Fruit fly (Drosophila melanogaster) whole organism, prepupa: Measurements from ENCODE around the gene CG32681.
A peak's percentile ranks its signal among the peaks of the same experiment; 100 is the strongest.

Source experiments
- Blimp-1 ChIP-seq: fragments of 200-800 bp; sonication (Bioruptor generic); optimal IDR thresholded peaks from 3 replicates; lab custom pipeline; 2017; ENCODE audit warnings: missing biosample characterization, missing genetic modification characterization, mild to moderate bottlenecking, moderate library complexity, missing genetic modification reagents
- CG11294 ChIP-seq: fragments of 200-800 bp; sonication (Bioruptor generic); IDR thresholded peaks from 2 replicates; pipeline ENCODE4 v1.3.6; 2022; ENCODE audit warnings: missing biosample characterization, missing genetic modification characterization
- CG11762 ChIP-seq: fragments of 200-800 bp; sonication (Bioruptor generic); optimal IDR thresholded peaks from 3 replicates; lab custom pipeline; 2016; ENCODE audit warnings: missing biosample characterization, missing genetic modification characterization; ENCODE audit not compliant: insufficient read depth
- CG11902 ChIP-seq: fragments of 200-800 bp; sonication (Bioruptor generic); optimal IDR thresholded peaks from 3 replicates; lab custom pipeline; 2016; ENCODE audit warnings: missing biosample characterization, missing genetic modification characterization
- CG1621 ChIP-seq: fragments of 200-800 bp; sonication (Bioruptor generic); optimal IDR thresholded peaks from 3 replicates; lab custom pipeline; 2018; ENCODE audit warnings: missing biosample characterization, mild to moderate bottlenecking, missing genetic modification characterization
- CG16779 ChIP-seq: fragments of 200-800 bp; sonication (Bioruptor generic); optimal IDR thresholded peaks from 3 replicates; lab custom pipeline; 2017; ENCODE audit warnings: missing biosample characterization, mild to moderate bottlenecking, missing genetic modification characterization
- CG3032 ChIP-seq: fragments of 200-800 bp; optimal IDR thresholded peaks from 2 replicates; lab custom pipeline; 2019; ENCODE audit warnings: missing biosample characterization, mild to moderate bottlenecking, missing genetic modification characterization, moderate library complexity
- CG31627 ChIP-seq: fragments of 200-800 bp; sonication (Bioruptor generic); optimal IDR thresholded peaks from 3 replicates; lab custom pipeline; 2016; ENCODE audit warnings: missing biosample characterization, missing genetic modification characterization
- CG32006 ChIP-seq: fragments of 200-800 bp; sonication (Bioruptor generic); optimal IDR thresholded peaks from 3 replicates; lab custom pipeline; 2017; ENCODE audit warnings: missing biosample characterization, mild to moderate bottlenecking, missing genetic modification characterization
- CG34406 ChIP-seq: fragments of 200-800 bp; sonication (Bioruptor generic); optimal IDR thresholded peaks from 3 replicates; lab custom pipeline; 2016; ENCODE audit warnings: missing biosample characterization, missing genetic modification characterization
- CG3919 ChIP-seq: fragments of 200-800 bp; sonication (Bioruptor generic); optimal IDR thresholded peaks from 3 replicates; lab custom pipeline; 2016; ENCODE audit warnings: missing biosample characterization, missing genetic modification characterization
- CG4318 ChIP-seq: fragments of 200-800 bp; sonication (Bioruptor generic); optimal IDR thresholded peaks from 3 replicates; lab custom pipeline; 2017; ENCODE audit warnings: missing biosample characterization, mild to moderate bottlenecking, missing genetic modification characterization
- CG6163 ChIP-seq: fragments of 200-800 bp; sonication (Bioruptor generic); IDR thresholded peaks from 3 replicates; pipeline ENCODE4 v1.3.6; 2022; ENCODE audit warnings: missing biosample characterization, missing genetic modification characterization
- CG6276 ChIP-seq: fragments of 200-800 bp; sonication (Bioruptor generic); optimal IDR thresholded peaks from 2 replicates; lab custom pipeline; 2017; ENCODE audit warnings: missing biosample characterization, mild to moderate bottlenecking, missing genetic modification characterization
- CG6792 ChIP-seq: fragments of 200-800 bp; sonication (Bioruptor generic); optimal IDR thresholded peaks from 3 replicates; lab custom pipeline; 2016; ENCODE audit warnings: missing biosample characterization, missing genetic modification characterization
- CG6808 ChIP-seq: fragments of 200-800 bp; sonication (Bioruptor generic); optimal IDR thresholded peaks from 3 replicates; lab custom pipeline; 2017; ENCODE audit warnings: missing biosample characterization, missing genetic modification characterization, mild to moderate bottlenecking, moderate library complexity, missing genetic modification reagents
- CG6854 ChIP-seq: fragments of 200-800 bp; sonication (Bioruptor generic); optimal IDR thresholded peaks from 2 replicates; lab custom pipeline; 2017; ENCODE audit warnings: missing biosample characterization, mild to moderate bottlenecking, missing genetic modification characterization
- CG7368 ChIP-seq: fragments of 200-800 bp; sonication (Bioruptor generic); optimal IDR thresholded peaks from 3 replicates; lab custom pipeline; 2016; ENCODE audit warnings: missing biosample characterization, missing genetic modification characterization
- CG8119 ChIP-seq: fragments of 200-800 bp; sonication (Bioruptor generic); IDR thresholded peaks from 3 replicates; pipeline ENCODE4 v1.3.6; 2022; ENCODE audit warnings: missing biosample characterization, missing genetic modification characterization
- CG8319 ChIP-seq: fragments of 200-800 bp; sonication (Bioruptor generic); optimal IDR thresholded peaks from 3 replicates; lab custom pipeline; 2016; ENCODE audit warnings: missing biosample characterization, missing genetic modification characterization
- CG8632 ChIP-seq: fragments of 200-800 bp; sonication (Bioruptor generic); optimal IDR thresholded peaks from 3 replicates; lab custom pipeline; 2016; ENCODE audit warnings: missing biosample characterization, missing genetic modification characterization
- Eip78C ChIP-seq: fragments of 200-800 bp; sonication (Bioruptor generic); peaks from one replicate; lab custom pipeline; 2016; ENCODE audit warnings: missing biosample characterization, missing genetic modification characterization
- Ets21C ChIP-seq: fragments of 200-800 bp; sonication (Bioruptor generic); optimal IDR thresholded peaks from 3 replicates; lab custom pipeline; 2016; ENCODE audit warnings: missing biosample characterization, missing genetic modification characterization
- Ets96B ChIP-seq: fragments of 200-800 bp; optimal IDR thresholded peaks from 2 replicates; lab custom pipeline; 2019; ENCODE audit warnings: missing biosample characterization, mild to moderate bottlenecking, missing genetic modification characterization, moderate library complexity
- Hr39 ChIP-seq: fragments of 200-800 bp; sonication (Bioruptor generic); optimal IDR thresholded peaks from 2 replicates; lab custom pipeline; 2016; ENCODE audit warnings: missing biosample characterization, missing genetic modification characterization
- Hr4 ChIP-seq: fragments of 200-800 bp; sonication (Bioruptor generic); optimal IDR thresholded peaks from 3 replicates; lab custom pipeline; 2016; ENCODE audit warnings: missing biosample characterization, missing genetic modification characterization
- Lpt ChIP-seq: fragments of 200-800 bp; sonication (Bioruptor generic); optimal IDR thresholded peaks from 3 replicates; lab custom pipeline; 2016; ENCODE audit warnings: missing biosample characterization, missing genetic modification characterization
- Met ChIP-seq: fragments of 200-800 bp; sonication (Bioruptor generic); optimal IDR thresholded peaks from 3 replicates; lab custom pipeline; 2016; ENCODE audit warnings: missing biosample characterization, missing genetic modification characterization
- Smox ChIP-seq: fragments of 200-800 bp; sonication (Bioruptor generic); optimal IDR thresholded peaks from 3 replicates; lab custom pipeline; 2016; ENCODE audit warnings: missing biosample characterization, missing genetic modification characterization
- Sox102F ChIP-seq: fragments of 200-800 bp; sonication (Bioruptor generic); optimal IDR thresholded peaks from 2 replicates; lab custom pipeline; 2016; ENCODE audit warnings: missing biosample characterization, mild to moderate bottlenecking, missing genetic modification characterization
- Sox14 ChIP-seq: fragments of 200-800 bp; sonication (Bioruptor generic); optimal IDR thresholded peaks from 3 replicates; lab custom pipeline; 2016; ENCODE audit warnings: missing biosample characterization, missing genetic modification characterization
- Sox15 ChIP-seq: fragments of 200-800 bp; sonication (Bioruptor generic); optimal IDR thresholded peaks from 3 replicates; lab custom pipeline; 2016; ENCODE audit warnings: missing biosample characterization, missing genetic modification characterization
- achi ChIP-seq: fragments of 200-800 bp; sonication (Bioruptor generic); optimal IDR thresholded peaks from 3 replicates; lab custom pipeline; 2016; ENCODE audit warnings: missing biosample characterization, missing genetic modification characterization
- acj6 ChIP-seq: fragments of 200-800 bp; sonication (Bioruptor generic); optimal IDR thresholded peaks from 3 replicates; lab custom pipeline; 2016; ENCODE audit warnings: missing biosample characterization, missing genetic modification characterization
- dac ChIP-seq: fragments of 200-800 bp; sonication (Bioruptor generic); optimal IDR thresholded peaks from 2 replicates; lab custom pipeline; 2017; ENCODE audit warnings: missing biosample characterization, mild to moderate bottlenecking, missing genetic modification characterization
- dsx ChIP-seq: fragments of 200-800 bp; optimal IDR thresholded peaks from 3 replicates; lab custom pipeline; 2019; ENCODE audit warnings: missing biosample characterization, mild to moderate bottlenecking, missing genetic modification characterization, moderate library complexity; ENCODE audit not compliant: poor library complexity, severe bottlenecking
- eg ChIP-seq: fragments of 200-800 bp; sonication (Bioruptor generic); IDR thresholded peaks from 3 replicates; pipeline ENCODE4 v1.3.6; 2022; ENCODE audit warnings: missing biosample characterization, missing genetic modification characterization
- esn ChIP-seq: fragments of 200-800 bp; sonication (Bioruptor generic); optimal IDR thresholded peaks from 2 replicates; lab custom pipeline; 2016; ENCODE audit warnings: missing biosample characterization, mild to moderate bottlenecking, missing genetic modification characterization, moderate library complexity
- fd59A ChIP-seq: fragments of 200-800 bp; sonication (Bioruptor generic); optimal IDR thresholded peaks from 2 replicates; lab custom pipeline; 2017; ENCODE audit warnings: missing biosample characterization, mild to moderate bottlenecking, missing genetic modification characterization, missing genetic modification reagents
- fd85E ChIP-seq: fragments of 200-800 bp; sonication (Bioruptor generic); optimal IDR thresholded peaks from 3 replicates; lab custom pipeline; 2016; ENCODE audit warnings: missing biosample characterization, missing genetic modification characterization
- fkh ChIP-seq: fragments of 200-800 bp; sonication (Bioruptor generic); optimal IDR thresholded peaks from 3 replicates; lab custom pipeline; 2017; ENCODE audit warnings: missing biosample characterization, mild to moderate bottlenecking, missing genetic modification characterization, moderate library complexity
- lz ChIP-seq: fragments of 200-800 bp; sonication (Bioruptor generic); optimal IDR thresholded peaks from 3 replicates; lab custom pipeline; 2016; ENCODE audit warnings: missing biosample characterization, missing genetic modification characterization
- net ChIP-seq: fragments of 200-800 bp; sonication (Bioruptor generic); optimal IDR thresholded peaks from 3 replicates; lab custom pipeline; 2016; ENCODE audit warnings: missing biosample characterization, missing genetic modification characterization
- pdm3 ChIP-seq: fragments of 200-800 bp; sonication (Bioruptor generic); optimal IDR thresholded peaks from 3 replicates; lab custom pipeline; 2016; ENCODE audit warnings: missing biosample characterization, missing genetic modification characterization
- ss ChIP-seq, 2 experiments: fragments of 200-800 bp; sonication (Bioruptor generic); optimal IDR thresholded peaks; 2 replicates in 1 of 2; 3 replicates in 1 of 2; lab custom pipeline; 2017 to 2018; ENCODE audit warnings: mild to moderate bottlenecking in 2 of 2, missing biosample characterization in 2 of 2, missing genetic modification characterization in 2 of 2, moderate library complexity in 1 of 2
- svp ChIP-seq: fragments of 200-800 bp; sonication (Bioruptor generic); peaks from one replicate; lab custom pipeline; 2016; ENCODE audit warnings: missing biosample characterization, missing genetic modification characterization
- vri ChIP-seq: fragments of 200-800 bp; sonication (Bioruptor generic); optimal IDR thresholded peaks from 3 replicates; lab custom pipeline; 2016; ENCODE audit warnings: missing biosample characterization, mild to moderate bottlenecking, missing genetic modification characterization

Gene CG32681

dm6 chrX:10365748-10366415 lies 15.3 kb downstream of the CG32681 start (continued):
- TF ChIP-seq Blimp-1, result no peak
- peak; percentile 43 for TF ChIP-seq vri (GFP tag; lab: Kevin White, UChicago)
- TF ChIP-seq CG6163, result peak; percentile 47; the same call in 2 of the 3 replicates
- no peak for TF ChIP-seq CG7368
- peak; percentile 2 for TF ChIP-seq CG6276 (GFP tag; lab: Kevin White, UChicago)
- TF ChIP-seq CG8119 (GFP tag; lab: Robert Waterston, UW), result no peak
- no peak for TF ChIP-seq Ets21C
- peak; percentile 18 for TF ChIP-seq pdm3
- no peak for TF ChIP-seq net (GFP tag; lab: Kevin White, UChicago)
- peak; percentile 36 for TF ChIP-seq achi (GFP tag; lab: Kevin White, UChicago)
- TF ChIP-seq ss (GFP tag; optimal IDR thresholded peaks at IDR 0.05; lab: Kevin White, UChicago), result peak; percentile 58 to 63

DNA sequence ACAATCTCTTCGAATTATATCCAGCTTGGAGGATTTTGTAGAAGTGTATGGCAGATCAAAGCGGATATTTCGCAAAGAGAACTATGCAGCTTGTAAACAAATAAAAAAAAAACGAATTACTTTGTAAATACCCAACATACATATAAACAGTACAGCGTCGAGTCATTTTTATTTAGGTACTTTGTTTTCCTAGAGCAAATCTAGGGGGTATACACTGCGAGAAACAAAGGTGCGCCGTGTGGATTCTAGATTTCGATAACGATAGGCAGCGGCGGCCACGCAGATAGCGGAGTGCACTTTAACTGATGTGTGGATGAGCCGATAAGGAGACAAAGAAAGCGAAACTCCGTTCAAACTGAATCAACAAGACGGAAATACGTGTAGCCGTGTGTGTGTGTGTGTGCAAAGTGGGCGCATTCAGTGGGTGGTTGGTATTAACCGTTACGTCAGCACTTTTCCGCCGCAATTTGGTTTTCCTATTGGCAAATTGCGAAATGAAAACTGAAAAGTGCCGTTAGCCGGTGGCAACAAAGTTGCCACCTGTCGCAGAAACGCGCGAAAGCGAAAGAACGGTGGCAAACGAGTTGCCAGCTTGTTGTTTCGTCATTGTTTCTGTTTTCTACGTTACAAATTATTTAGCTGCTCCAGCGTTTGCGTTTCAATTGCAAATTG lies 16.5 kb downstream of the CG32681 start:
- TF ChIP-seq eg (GFP tag; lab: Robert Waterston, UW) (no peak), CG6163 (no peak), CG8119 (GFP tag; lab: Robert Waterston, UW) (no peak), Lpt (GFP tag; lab: Kevin White, UChicago) (no peak), CG6854 (GFP tag; lab: Kevin White, UChicago) (no peak), Sox102F (GFP tag; lab: Kevin White, UChicago) (no peak), CG16779 (tag; lab: Kevin White, UChicago) (no peak), CG11902 (GFP tag; lab: Kevin White, UChicago) (no peak), Ets96B (tag; lab: Kevin White, UChicago) (no peak), Smox (no peak), Eip78C (GFP tag; lab: Kevin White, UChicago) (peak; percentile 69), CG34406 (no peak), CG6276 (GFP tag; lab: Kevin White, UChicago) (no peak), net (GFP tag; lab: Kevin White, UChicago) (no peak), Met (no peak), CG8319 (GFP tag; lab: Kevin White, UChicago) (no peak), CG3032 (no peak), Sox15 (no peak), CG31627 (GFP tag; lab: Kevin White, UChicago) (no peak), CG1621 (tag; lab: Kevin White, UChicago) (no peak), Hr4 (GFP tag; lab: Kevin White, UChicago) (no peak), CG11762 (no peak), Ets21C (no peak), CG32006 (GFP tag; lab: Kevin White, UChicago) (no peak), esn (GFP tag; lab: Kevin White, UChicago) (no peak), dac (GFP tag; lab: Kevin White, UChicago) (no peak), CG6792 (GFP tag; lab: Kevin White, UChicago) (no peak), fd59A (no peak), lz (GFP tag; lab: Kevin White, UChicago) (no peak), dsx (GFP tag; lab: Kevin White, UChicago) (peak; percentile 15), acj6 (GFP tag; lab: Kevin White, UChicago) (peak; percentile 13), ss (GFP tag; optimal IDR thresholded peaks at IDR 0.05; lab: Kevin White, UChicago) (peak in 1 of 2 experiments; percentile 23), Sox14 (peak; percentile 65), fkh (GFP tag; lab: Kevin White, UChicago) (peak; percentile 78), CG11294 (GFP tag; lab: Robert Waterston, UW) (no peak), achi (GFP tag; lab: Kevin White, UChicago) (no peak), svp (peak; percentile 75), CG8632 (no peak), pdm3 (no peak), Hr39 (GFP tag; lab: Kevin White, UChicago) (no peak), CG6808 (GFP tag; lab: Kevin White, UChicago) (no peak), CG3919 (GFP tag; lab: Kevin White, UChicago) (peak; percentile 11), CG4318 (GFP tag; lab: Kevin White, UChicago) (no peak), fd85E (GFP tag; lab: Kevin White, UChicago) (no peak)
